Worm (Caenorhabditis elegans) whole organism, L1 larva: ENCODE results near the gene ZK154.5.

Experiments
- C16A3.4 ChIP-seq: fragments of 150-350 bp; optimal IDR thresholded peaks from 2 replicates; lab custom pipeline; 2014; ENCODE audit warnings: missing biosample characterization, missing genetic modification characterization
- Y116A8C.19 ChIP-seq: sonication (generic microtip); optimal IDR thresholded peaks from 2 replicates; lab custom pipeline; 2016; ENCODE audit warnings: missing compliant biosample characterization, missing genetic modification characterization, borderline replicate concordance
- aha-1 ChIP-seq: fragments of 150-350 bp; optimal IDR thresholded peaks from 2 replicates; lab custom pipeline; 2014; ENCODE audit warnings: missing biosample characterization, missing genetic modification characterization
- ama-1 ChIP-seq: fragments of 150-350 bp; optimal IDR thresholded peaks from 2 replicates; lab custom pipeline; 2014
- ceh-8 ChIP-seq: fragments of 200-800 bp; sonication (Bioruptor generic); optimal IDR thresholded peaks from 2 replicates; lab custom pipeline; 2018; ENCODE audit warnings: mild to moderate bottlenecking, missing genetic modification characterization, moderate library complexity, missing compliant biosample characterization
- ceh-82 ChIP-seq, 3 experiments: fragments of 150-350 bp in 1 of 3; sonication (generic microtip) in 2 of 3; optimal IDR thresholded peaks; 2 replicates each; lab custom pipeline; 2014 to 2017; ENCODE audit warnings: missing biosample characterization in 3 of 3, missing genetic modification characterization in 3 of 3
- ceh-88 ChIP-seq: fragments of 200-800 bp; sonication (Bioruptor generic); IDR thresholded peaks from 2 replicates; pipeline ENCODE4 v1.3.6; 2022; ENCODE audit warnings: missing genetic modification characterization, missing compliant biosample characterization
- ceh-90 ChIP-seq: sonication (generic microtip); optimal IDR thresholded peaks from 2 replicates; lab custom pipeline; 2016; ENCODE audit warnings: missing genetic modification characterization, missing compliant biosample characterization
- dsc-1 ChIP-seq: sonication (generic microtip); optimal IDR thresholded peaks from 2 replicates; lab custom pipeline; 2016; ENCODE audit warnings: mild to moderate bottlenecking, missing genetic modification characterization, missing compliant biosample characterization
- egl-13 ChIP-seq: sonication (generic microtip); optimal IDR thresholded peaks from 2 replicates; lab custom pipeline; 2016; ENCODE audit warnings: missing genotype, missing genetic modification reagents, missing genetic modification characterization, missing compliant biosample characterization
- egl-27 ChIP-seq, 2 experiments: fragments of 150-350 bp in 1 of 2; sonication (generic microtip); optimal IDR thresholded peaks; 3 replicates each; lab custom pipeline; 2017 to 2018; ENCODE audit warnings: missing biosample characterization in 2 of 2, missing genetic modification characterization in 2 of 2, missing genetic modification reagents in 2 of 2
- elt-2 ChIP-seq: sonication (generic microtip); optimal IDR thresholded peaks from 2 replicates; lab custom pipeline; 2016; ENCODE audit warnings: missing genetic modification characterization, mild to moderate bottlenecking, inconsistent platforms, missing compliant biosample characterization, missing genetic modification reagents
- elt-3 ChIP-seq, 6 experiments: fragments of 150-350 bp in 1 of 6; sonication (generic microtip); optimal IDR thresholded peaks; 2 replicates each; lab custom pipeline; 2017 to 2018; ENCODE audit warnings: missing biosample characterization in 6 of 6, missing genetic modification characterization in 6 of 6, inconsistent platforms in 1 of 6
- ets-5 ChIP-seq: fragments of 200-800 bp; sonication (Bioruptor generic); IDR thresholded peaks from 2 replicates; pipeline ENCODE4 v1.3.6; 2022; ENCODE audit warnings: missing genetic modification characterization, missing compliant biosample characterization
- fkh-10 ChIP-seq: sonication (generic microtip); optimal IDR thresholded peaks from 2 replicates; lab custom pipeline; 2017; ENCODE audit warnings: missing biosample characterization, missing genetic modification reagents, missing genetic modification characterization
- fkh-4 ChIP-seq: sonication (generic microtip); optimal IDR thresholded peaks from 2 replicates; lab custom pipeline; 2016; ENCODE audit warnings: missing compliant biosample characterization, missing genetic modification characterization, borderline replicate concordance
- hlh-17 ChIP-seq: fragments of 200-800 bp; sonication (Bioruptor generic); optimal IDR thresholded peaks from 2 replicates; lab custom pipeline; 2018; ENCODE audit warnings: missing genetic modification characterization, mild to moderate bottlenecking, missing compliant biosample characterization, moderate library complexity, borderline replicate concordance
- isw-1 ChIP-seq: fragments of 200-800 bp; sonication (Bioruptor generic); IDR thresholded peaks from 2 replicates; pipeline ENCODE4 v1.3.6; 2022; ENCODE audit warnings: missing genetic modification characterization, missing compliant biosample characterization
- jun-1 ChIP-seq: fragments of 150-350 bp; optimal IDR thresholded peaks from 2 replicates; lab custom pipeline; 2014; ENCODE audit warnings: missing biosample characterization, missing genetic modification reagents, missing genetic modification characterization
- lin-14 ChIP-seq: fragments of 200-800 bp; sonication (Bioruptor generic); optimal IDR thresholded peaks from 2 replicates; lab custom pipeline; 2018; ENCODE audit warnings: mild to moderate bottlenecking, missing genetic modification characterization, moderate library complexity, missing compliant biosample characterization
- lin-15B ChIP-seq: fragments of 150-350 bp; sonication (generic microtip); optimal IDR thresholded peaks from 3 replicates; lab custom pipeline; 2014; ENCODE audit warnings: missing biosample characterization, missing genetic modification characterization
- lin-39 ChIP-seq: fragments of 150-350 bp; optimal IDR thresholded peaks from 2 replicates; lab custom pipeline; 2014; ENCODE audit warnings: missing biosample characterization, missing genetic modification reagents, missing genetic modification characterization
- lir-3 ChIP-seq: sonication (generic microtip); optimal IDR thresholded peaks from 2 replicates; lab custom pipeline; 2016; ENCODE audit warnings: mild to moderate bottlenecking, missing genetic modification characterization, moderate library complexity, missing compliant biosample characterization; ENCODE audit not compliant: poor library complexity
- lsy-2 ChIP-seq, 2 experiments: fragments of 150-350 bp; optimal IDR thresholded peaks; 2 replicates each; lab custom pipeline; 2014; ENCODE audit warnings: missing biosample characterization in 2 of 2, missing genetic modification characterization in 2 of 2
- mdl-1 ChIP-seq, 2 experiments: fragments of 150-350 bp; optimal IDR thresholded peaks; 2 replicates each; lab custom pipeline; 2014 to 2017; ENCODE audit warnings: missing biosample characterization in 2 of 2, missing genetic modification characterization in 2 of 2, inconsistent platforms in 1 of 2
- nhr-11 ChIP-seq: fragments of 150-350 bp; optimal IDR thresholded peaks from 2 replicates; lab custom pipeline; 2014; ENCODE audit warnings: missing biosample characterization, missing genetic modification characterization
- nhr-12 ChIP-seq: sonication (generic microtip); optimal IDR thresholded peaks from 2 replicates; lab custom pipeline; 2017; ENCODE audit warnings: missing biosample characterization, missing genetic modification characterization
- nhr-20 ChIP-seq: sonication (generic microtip); optimal IDR thresholded peaks from 2 replicates; lab custom pipeline; 2016; ENCODE audit warnings: mild to moderate bottlenecking, missing genetic modification characterization, missing compliant biosample characterization
- nhr-237 ChIP-seq: fragments of 150-350 bp; optimal IDR thresholded peaks from 2 replicates; lab custom pipeline; 2014; ENCODE audit warnings: missing biosample characterization, missing genetic modification characterization
- nhr-76 ChIP-seq: sonication (generic microtip); optimal IDR thresholded peaks from 2 replicates; lab custom pipeline; 2017; ENCODE audit warnings: missing biosample characterization, missing genetic modification characterization
- nhr-77 ChIP-seq: fragments of 150-350 bp; optimal IDR thresholded peaks from 2 replicates; lab custom pipeline; 2014; ENCODE audit warnings: missing biosample characterization, missing genetic modification characterization
- nhr-85 ChIP-seq: sonication (generic microtip); peaks from one replicate; lab custom pipeline; 2016; ENCODE audit warnings: missing genetic modification characterization, inconsistent platforms, missing compliant biosample characterization
- nhr-90 ChIP-seq: sonication (generic microtip); optimal IDR thresholded peaks from 2 replicates; lab custom pipeline; 2016; ENCODE audit warnings: mild to moderate bottlenecking, missing genetic modification characterization, missing compliant biosample characterization; ENCODE audit not compliant: poor library complexity
- pag-3 ChIP-seq: sonication (generic microtip); optimal IDR thresholded peaks from 2 replicates; lab custom pipeline; 2017; ENCODE audit warnings: missing genetic modification characterization, mild to moderate bottlenecking, missing compliant biosample characterization, antibody characterized with exemption, borderline replicate concordance; ENCODE audit not compliant: insufficient read depth
- pqm-1 ChIP-seq: sonication (generic microtip); optimal IDR thresholded peaks from 3 replicates; lab custom pipeline; 2017; ENCODE audit warnings: missing biosample characterization, missing genetic modification characterization
- rnt-1 ChIP-seq: sonication (generic microtip); optimal IDR thresholded peaks from 2 replicates; lab custom pipeline; 2016; ENCODE audit warnings: mild to moderate bottlenecking, missing genetic modification characterization, moderate library complexity, missing compliant biosample characterization
- snpc-4 ChIP-seq: fragments of 150-350 bp; optimal IDR thresholded peaks from 2 replicates; lab custom pipeline; 2014; ENCODE audit warnings: missing biosample characterization, missing genetic modification characterization
- snu-23 ChIP-seq: sonication (generic microtip); optimal IDR thresholded peaks from 2 replicates; lab custom pipeline; 2016; ENCODE audit warnings: missing genetic modification characterization, missing compliant biosample characterization
- sox-4 ChIP-seq: sonication (generic microtip); optimal IDR thresholded peaks from 2 replicates; lab custom pipeline; 2016; ENCODE audit warnings: missing genetic modification characterization, missing compliant biosample characterization
- sptf-1 ChIP-seq: fragments of 150-350 bp; optimal IDR thresholded peaks from 2 replicates; lab custom pipeline; 2014; ENCODE audit warnings: missing biosample characterization, missing genetic modification characterization
- swsn-7 ChIP-seq: sonication (generic microtip); optimal IDR thresholded peaks from 2 replicates; lab custom pipeline; 2016; ENCODE audit warnings: missing genetic modification characterization, missing compliant biosample characterization
- tbx-2 ChIP-seq: sonication (generic microtip); optimal IDR thresholded peaks from 2 replicates; lab custom pipeline; 2016; ENCODE audit warnings: missing genetic modification characterization, missing compliant biosample characterization
- unc-130 ChIP-seq: fragments of 150-350 bp; optimal IDR thresholded peaks from 2 replicates; lab custom pipeline; 2017; ENCODE audit warnings: missing biosample characterization, missing genetic modification characterization, inconsistent platforms
- unc-62 ChIP-seq: fragments of 150-350 bp; optimal IDR thresholded peaks from 2 replicates; lab custom pipeline; 2014; ENCODE audit warnings: missing biosample characterization, missing genetic modification reagents, missing genetic modification characterization
- unc-86 ChIP-seq: sonication (generic microtip); optimal IDR thresholded peaks from 2 replicates; lab custom pipeline; 2016; ENCODE audit warnings: missing genetic modification characterization, missing compliant biosample characterization
- xbp-1 ChIP-seq: sonication (generic microtip); optimal IDR thresholded peaks from 2 replicates; lab custom pipeline; 2016; ENCODE audit warnings: missing genetic modification characterization, missing compliant biosample characterization
- zag-1 ChIP-seq: fragments of 150-350 bp; optimal IDR thresholded peaks from 2 replicates; lab custom pipeline; 2014; ENCODE audit warnings: missing biosample characterization, missing genetic modification characterization
- zip-4 ChIP-seq: fragments of 200-800 bp; sonication (Bioruptor generic); optimal IDR thresholded peaks from 2 replicates; lab custom pipeline; 2018; ENCODE audit warnings: mild to moderate bottlenecking, missing genetic modification characterization, moderate library complexity, missing compliant biosample characterization
- ztf-11 ChIP-seq, 2 experiments: sonication (generic microtip); optimal IDR thresholded peaks; 2 replicates each; lab custom pipeline; 2016 to 2017; ENCODE audit warnings: missing genetic modification characterization in 2 of 2, missing biosample characterization in 1 of 2, missing compliant biosample characterization in 1 of 2
- ztf-4 ChIP-seq: fragments of 150-350 bp; optimal IDR thresholded peaks from 2 replicates; lab custom pipeline; 2014; ENCODE audit warnings: missing biosample characterization, missing genetic modification characterization

ZK154.5 gene

ce11 chrX:7825707-7826106, 38.0 kb upstream of the ZK154.5 start (continued):
- TF ChIP-seq isw-1, result no peak
- no peak for TF ChIP-seq pqm-1 (tag; lab: Kevin White, UChicago)
- TF ChIP-seq unc-62 (GFP tag; lab: Kevin White, UChicago), result no peak
- TF ChIP-seq zag-1, result no peak

- TF ChIP-seq ztf-11 (tag; optimal IDR thresholded peaks at IDR 0.05; lab: Kevin White, UChicago) (peak in 1 of 2 experiments; percentile 80), nhr-237 (tag; lab: Kevin White, UChicago) (peak; percentile 94), ceh-90 (tag; lab: Kevin White, UChicago) (peak; percentile 55), lir-3 (tag; lab: Kevin White, UChicago) (peak; percentile 79), lsy-2 (tag; optimal IDR thresholded peaks at IDR 0.05; lab: Kevin White, UChicago) (peak; percentile 89 to 96), sptf-1 (tag; lab: Kevin White, UChicago) (no peak), zip-4 (GFP tag; lab: Kevin White, UChicago) (peak; percentile 99), sox-4 (tag; lab: Kevin White, UChicago) (peak; percentile 60), lin-15B (tag; lab: Kevin White, UChicago) (peak; percentile 78), egl-13 (tag; lab: Kevin White, UChicago) (peak; percentile 92), rnt-1 (tag; lab: Kevin White, UChicago) (peak; percentile 97), mdl-1 (tag; optimal IDR thresholded peaks at IDR 0.05; lab: Kevin White, UChicago) (peak; percentile 72 to 98), jun-1 (peak; percentile 97), elt-3 (tag; optimal IDR thresholded peaks at IDR 0.05; lab: Kevin White, UChicago) (peak in 3 of 6 experiments; percentile 89 to 98 (median 92)), nhr-11 (peak; percentile 74), fkh-4 (tag; lab: Kevin White, UChicago) (peak; percentile 29), nhr-12 (tag; lab: Kevin White, UChicago) (no peak), pag-3 (tag; lab: Kevin White, UChicago) (no peak), xbp-1 (tag; lab: Kevin White, UChicago) (peak; percentile 95), ztf-4 (peak; percentile 76), unc-130 (tag; lab: Kevin White, UChicago) (peak; percentile 83), dsc-1 (tag; lab: Kevin White, UChicago) (peak; percentile 97), ama-1 (peak; percentile 74), egl-27 (tag; optimal IDR thresholded peaks at IDR 0.05; lab: Kevin White, UChicago) (peak; percentile 78 to 95), Y116A8C.19 (tag; lab: Kevin White, UChicago) (no peak), lin-14 (GFP tag; lab: Kevin White, UChicago) (peak; percentile 99), lin-39 (tag; lab: Kevin White, UChicago) (peak; percentile 39), ceh-82 (tag; optimal IDR thresholded peaks at IDR 0.05; lab: Kevin White, UChicago) (peak; percentile 89 to 97 (median 96)), nhr-77 (tag; lab: Kevin White, UChicago) (peak; percentile 97), elt-2 (tag; lab: Kevin White, UChicago) (peak; percentile 86), nhr-85 (peak; percentile 98), snu-23 (GFP tag; lab: Kevin White, UChicago) (peak; percentile 97), tbx-2 (peak; percentile 95), hlh-17 (no peak), nhr-76 (tag; lab: Kevin White, UChicago) (no peak), fkh-10 (GFP tag; lab: Kevin White, UChicago) (peak; percentile 98), unc-86 (tag; lab: Kevin White, UChicago) (peak; percentile 91), C16A3.4 (peak; percentile 89), ets-5 (no peak), nhr-90 (tag; lab: Kevin White, UChicago) (peak; percentile 93), snpc-4 (tag; lab: Kevin White, UChicago) (peak; percentile 75), ceh-88 (peak; percentile 77), ceh-8 (GFP tag; lab: Kevin White, UChicago) (peak; percentile 92), swsn-7 (peak; percentile 96), nhr-20 (tag; lab: Kevin White, UChicago) (peak; percentile 97), aha-1 (tag; lab: Kevin White, UChicago) (peak; percentile 76)
Observed at ce11 chrX:7823108-7823704, 35.5 kb upstream of the ZK154.5 start, which contains the start of gene eef-1A.2. Gene eef-1A.2, plus strand, starts transcription at chrX:7823654.
